Worm (Caenorhabditis elegans) whole organism, mixed stage, embryonic: ENCODE data around the gene islo-1.
A peak's percentile ranks its signal among the peaks of the same experiment; 100 is the strongest.

ENCODE experiments used
- M03D4.4 ChIP-seq: sonication (generic microtip); optimal IDR thresholded peaks from 2 replicates; lab custom pipeline; 2017; ENCODE audit warnings: mild to moderate bottlenecking, missing genetic modification characterization, missing compliant biosample characterization
- bed-3 ChIP-seq: fragments of 200-800 bp; sonication (Bioruptor generic); optimal IDR thresholded peaks from 3 replicates; lab custom pipeline; 2018; ENCODE audit warnings: mild to moderate bottlenecking, missing genetic modification characterization, moderate library complexity, missing compliant biosample characterization
- blmp-1 ChIP-seq: fragments of 150-350 bp; optimal IDR thresholded peaks from 2 replicates; lab custom pipeline; 2014; ENCODE audit warnings: missing biosample characterization, missing genetic modification characterization
- ceh-39 ChIP-seq: fragments of 150-350 bp; optimal IDR thresholded peaks from 2 replicates; lab custom pipeline; 2014; ENCODE audit warnings: missing biosample characterization, missing genetic modification characterization
- ceh-43 ChIP-seq: fragments of 200-800 bp; sonication (Bioruptor generic); optimal IDR thresholded peaks from 2 replicates; lab custom pipeline; 2018; ENCODE audit warnings: mild to moderate bottlenecking, missing genetic modification characterization, moderate library complexity, missing compliant biosample characterization
- ceh-83 ChIP-seq: fragments of 200-800 bp; sonication (Bioruptor generic); optimal IDR thresholded peaks from 2 replicates; lab custom pipeline; 2018; ENCODE audit warnings: mild to moderate bottlenecking, missing genetic modification characterization, missing compliant biosample characterization
- ces-1 ChIP-seq: fragments of 150-350 bp; optimal IDR thresholded peaks from 2 replicates; lab custom pipeline; 2014; ENCODE audit warnings: missing biosample characterization, missing genetic modification reagents, missing genetic modification characterization
- cnd-1 ChIP-seq: fragments of 200-800 bp; sonication (Bioruptor generic); optimal IDR thresholded peaks from 2 replicates; lab custom pipeline; 2018; ENCODE audit warnings: mild to moderate bottlenecking, missing genetic modification characterization, missing compliant biosample characterization
- drap-1 ChIP-seq: fragments of 200-800 bp; sonication (Bioruptor generic); optimal IDR thresholded peaks from 3 replicates; lab custom pipeline; 2018; ENCODE audit warnings: mild to moderate bottlenecking, missing genetic modification characterization, missing compliant biosample characterization
- elt-1 ChIP-seq: sonication (generic microtip); optimal IDR thresholded peaks from 2 replicates; lab custom pipeline; 2017; ENCODE audit warnings: missing genetic modification characterization, mild to moderate bottlenecking, missing compliant biosample characterization, antibody characterized with exemption, moderate library complexity, borderline replicate concordance; ENCODE audit not compliant: insufficient read depth
- elt-3 ChIP-seq: fragments of 150-350 bp; optimal IDR thresholded peaks from 2 replicates; lab custom pipeline; 2014; ENCODE audit warnings: missing biosample characterization, missing genetic modification characterization
- flh-1 ChIP-seq: fragments of 200-800 bp; sonication (Bioruptor generic); optimal IDR thresholded peaks from 2 replicates; lab custom pipeline; 2018; ENCODE audit warnings: mild to moderate bottlenecking, missing genetic modification characterization, moderate library complexity, missing compliant biosample characterization
- ham-2 ChIP-seq: fragments of 200-800 bp; sonication (Bioruptor generic); optimal IDR thresholded peaks from 2 replicates; lab custom pipeline; 2018; ENCODE audit warnings: mild to moderate bottlenecking, missing genetic modification characterization, missing compliant biosample characterization
- hlh-1 ChIP-seq: fragments of 150-350 bp; optimal IDR thresholded peaks from 2 replicates; lab custom pipeline; 2014; ENCODE audit warnings: missing biosample characterization, missing genetic modification reagents, missing genetic modification characterization
- lin-13 ChIP-seq: fragments of 150-350 bp; optimal IDR thresholded peaks from 2 replicates; lab custom pipeline; 2014; ENCODE audit warnings: missing biosample characterization, missing genetic modification characterization
- lin-32 ChIP-seq: fragments of 200-800 bp; sonication (Bioruptor generic); optimal IDR thresholded peaks from 2 replicates; lab custom pipeline; 2018; ENCODE audit warnings: mild to moderate bottlenecking, missing genetic modification characterization, missing compliant biosample characterization
- lsy-2 ChIP-seq: fragments of 150-350 bp; optimal IDR thresholded peaks from 2 replicates; lab custom pipeline; 2014; ENCODE audit warnings: missing biosample characterization, missing genetic modification characterization
- mab-5 ChIP-seq: fragments of 150-350 bp; optimal IDR thresholded peaks from 2 replicates; lab custom pipeline; 2014; ENCODE audit warnings: missing biosample characterization, missing genetic modification characterization
- mep-1 ChIP-seq: fragments of 150-350 bp; optimal IDR thresholded peaks from 2 replicates; lab custom pipeline; 2017; ENCODE audit warnings: missing biosample characterization, missing genetic modification reagents, missing genetic modification characterization, inconsistent platforms
- mls-2 ChIP-seq: sonication (generic microtip); optimal IDR thresholded peaks from 2 replicates; lab custom pipeline; 2016; ENCODE audit warnings: mild to moderate bottlenecking, missing genetic modification characterization, moderate library complexity, missing compliant biosample characterization
- nhr-12 ChIP-seq: fragments of 150-350 bp; optimal IDR thresholded peaks from 2 replicates; lab custom pipeline; 2014; ENCODE audit warnings: missing biosample characterization, missing genetic modification characterization
- nhr-2 ChIP-seq: fragments of 150-350 bp; optimal IDR thresholded peaks from 2 replicates; lab custom pipeline; 2014; ENCODE audit warnings: missing biosample characterization, missing genetic modification characterization
- nhr-237 ChIP-seq: fragments of 150-350 bp; optimal IDR thresholded peaks from 2 replicates; lab custom pipeline; 2014; ENCODE audit warnings: missing biosample characterization, missing genetic modification characterization
- nhr-28 ChIP-seq: fragments of 150-350 bp; optimal IDR thresholded peaks from 2 replicates; lab custom pipeline; 2014; ENCODE audit warnings: missing biosample characterization, missing genetic modification characterization
- nhr-76 ChIP-seq: sonication (generic microtip); optimal IDR thresholded peaks from 2 replicates; lab custom pipeline; 2017; ENCODE audit warnings: missing biosample characterization, missing genetic modification characterization
- pha-4 ChIP-seq: fragments of 150-350 bp; optimal IDR thresholded peaks from 2 replicates; lab custom pipeline; 2018; ENCODE audit warnings: missing biosample characterization, missing genetic modification reagents, missing genetic modification characterization
- sem-2 ChIP-seq: fragments of 200-800 bp; sonication (Bioruptor generic); optimal IDR thresholded peaks from 2 replicates; lab custom pipeline; 2018; ENCODE audit warnings: mild to moderate bottlenecking, missing genetic modification characterization, missing compliant biosample characterization
- snpc-4 ChIP-seq: fragments of 150-350 bp; optimal IDR thresholded peaks from 2 replicates; lab custom pipeline; 2014; ENCODE audit warnings: missing biosample characterization, missing genetic modification characterization
- sptf-1 ChIP-seq: sonication (generic microtip); optimal IDR thresholded peaks from 2 replicates; lab custom pipeline; 2017; ENCODE audit warnings: mild to moderate bottlenecking, missing genetic modification characterization, moderate library complexity, missing compliant biosample characterization
- tbx-8 ChIP-seq: fragments of 200-800 bp; sonication (Bioruptor generic); optimal IDR thresholded peaks from 2 replicates; lab custom pipeline; 2018; ENCODE audit warnings: mild to moderate bottlenecking, missing genetic modification characterization, moderate library complexity, missing compliant biosample characterization
- unc-120 ChIP-seq: sonication (generic microtip); optimal IDR thresholded peaks from 2 replicates; lab custom pipeline; 2017; ENCODE audit warnings: missing genetic modification characterization, missing compliant biosample characterization; ENCODE audit not compliant: poor library complexity, severe bottlenecking
- unc-39 ChIP-seq: fragments of 150-350 bp; optimal IDR thresholded peaks from 2 replicates; lab custom pipeline; 2014; ENCODE audit warnings: missing biosample characterization, missing genetic modification characterization
- unc-62 ChIP-seq: fragments of 150-350 bp; optimal IDR thresholded peaks from 2 replicates; lab custom pipeline; 2014; ENCODE audit warnings: missing biosample characterization, missing genetic modification reagents, missing genetic modification characterization
- zip-8 ChIP-seq: fragments of 150-350 bp; optimal IDR thresholded peaks from 2 replicates; lab custom pipeline; 2014; ENCODE audit warnings: missing biosample characterization, missing genetic modification characterization
- ztf-11 ChIP-seq: fragments of 150-350 bp; optimal IDR thresholded peaks from 2 replicates; lab custom pipeline; 2014; ENCODE audit warnings: missing biosample characterization, missing genetic modification characterization

The islo-1 gene

DNA sequence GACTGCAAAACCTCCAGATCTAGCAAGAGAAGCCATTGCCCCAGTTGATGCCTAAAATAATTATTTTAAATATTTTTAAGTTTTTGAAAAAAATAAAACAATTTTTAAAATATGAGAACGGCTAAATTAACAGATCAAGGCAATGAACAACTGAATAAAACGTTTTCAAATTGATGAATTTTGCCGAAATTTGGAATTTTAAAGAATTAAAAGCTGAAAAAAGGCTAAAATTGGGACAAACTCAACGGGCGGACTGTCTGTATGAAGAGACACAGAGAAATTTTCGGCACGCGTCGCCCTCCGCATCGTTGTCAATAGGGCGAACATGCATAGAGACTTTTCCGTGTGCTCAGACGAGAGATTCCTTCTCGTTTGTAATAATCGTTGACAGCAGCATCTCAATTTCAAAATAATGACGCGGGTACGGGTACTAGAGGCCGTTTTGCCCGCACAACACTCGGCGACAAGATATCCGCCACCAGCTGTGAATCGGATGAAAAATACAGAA, at the start of gene islo-1, which contains the start of gene isp-1:
Gene islo-1 (plus strand): TSS at position 385 of the 508 bp plus-strand sequence.
Gene isp-1 (minus strand): TSS at position 51 of the 508 bp plus-strand sequence.
- TF ChIP-seq snpc-4 (tag; lab: Kevin White, UChicago): no peak
- no peak for TF ChIP-seq sem-2
- TF ChIP-seq mab-5: no peak
- no peak for TF ChIP-seq nhr-2 (tag; lab: Kevin White, UChicago)
- TF ChIP-seq drap-1 (GFP tag; lab: Kevin White, UChicago): no peak
- peak; percentile 37 for TF ChIP-seq ceh-39 (tag; lab: Kevin White, UChicago)
- no peak for TF ChIP-seq ham-2 (GFP tag; lab: Kevin White, UChicago)
- TF ChIP-seq zip-8 (tag; lab: Kevin White, UChicago): no peak
- TF ChIP-seq lsy-2 (tag; lab: Kevin White, UChicago): peak; percentile 42
- TF ChIP-seq bed-3 (GFP tag; lab: Kevin White, UChicago): no peak
- no peak for TF ChIP-seq ztf-11 (tag; lab: Kevin White, UChicago)
- TF ChIP-seq ceh-83 (GFP tag; lab: Kevin White, UChicago): no peak
- no peak for TF ChIP-seq M03D4.4 (tag; lab: Kevin White, UChicago)
- TF ChIP-seq ces-1: peak; percentile 11
- TF ChIP-seq mep-1 (tag; lab: Kevin White, UChicago): peak; percentile 77
- TF ChIP-seq blmp-1 (tag; lab: Kevin White, UChicago): no peak
- no peak for TF ChIP-seq flh-1
- no peak for TF ChIP-seq nhr-12
- TF ChIP-seq elt-1 (tag; lab: Kevin White, UChicago): no peak
- TF ChIP-seq mls-2 (tag; lab: Kevin White, UChicago): no peak
- TF ChIP-seq tbx-8 (GFP tag; lab: Kevin White, UChicago): no peak
- TF ChIP-seq hlh-1 (tag; lab: Kevin White, UChicago): peak; percentile 47
- peak; percentile 42 for TF ChIP-seq unc-120
- peak; percentile 18 for TF ChIP-seq lin-13 (tag; lab: Kevin White, UChicago)
- no peak for TF ChIP-seq ceh-43 (GFP tag; lab: Kevin White, UChicago)
- no peak for TF ChIP-seq nhr-28 (tag; lab: Kevin White, UChicago)
- TF ChIP-seq cnd-1 (tag; lab: Kevin White, UChicago): peak; percentile 28
- no peak for TF ChIP-seq nhr-76 (tag; lab: Kevin White, UChicago)
- no peak for TF ChIP-seq lin-32 (GFP tag; lab: Kevin White, UChicago)
- no peak for TF ChIP-seq unc-39 (tag; lab: Kevin White, UChicago)
- peak; percentile 38 for TF ChIP-seq unc-62 (GFP tag; lab: Kevin White, UChicago)
- TF ChIP-seq elt-3 (tag; lab: Kevin White, UChicago): no peak
- no peak for TF ChIP-seq nhr-237 (tag; lab: Kevin White, UChicago)
- TF ChIP-seq pha-4 (tag; lab: Kevin White, UChicago): peak; percentile 73
- TF ChIP-seq sptf-1 (tag; lab: Kevin White, UChicago): no peak

DNA sequence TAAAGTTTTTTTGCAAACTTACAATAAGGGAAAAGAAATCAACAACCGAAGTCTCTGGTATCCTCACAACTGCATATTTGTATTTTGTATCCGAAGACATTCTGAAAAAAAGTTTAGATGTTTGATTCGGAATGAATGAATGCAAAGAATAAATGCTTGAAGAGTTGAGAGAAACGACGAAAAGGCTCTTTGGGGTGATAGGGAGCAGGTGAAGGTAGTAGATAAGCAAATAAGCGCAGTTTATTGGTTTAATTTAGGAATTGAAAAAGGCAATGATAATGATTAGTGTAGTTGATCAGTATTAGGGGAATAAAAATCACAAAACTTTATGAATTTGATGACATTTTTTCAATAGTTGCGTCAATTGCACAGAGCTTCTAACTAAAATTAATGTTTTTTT, 49.6 kb upstream of the islo-1 start, which contains the start of gene nsy-7:
Gene nsy-7 (minus strand): TSS at position 101 of the 400 bp plus-strand sequence.
- TF ChIP-seq lin-32 (GFP tag; lab: Kevin White, UChicago): no peak
- TF ChIP-seq cnd-1 (tag; lab: Kevin White, UChicago): no peak
- no peak for TF ChIP-seq ceh-83 (GFP tag; lab: Kevin White, UChicago)
- no peak for TF ChIP-seq unc-62 (GFP tag; lab: Kevin White, UChicago)
- TF ChIP-seq elt-1 (tag; lab: Kevin White, UChicago): no peak

DNA sequence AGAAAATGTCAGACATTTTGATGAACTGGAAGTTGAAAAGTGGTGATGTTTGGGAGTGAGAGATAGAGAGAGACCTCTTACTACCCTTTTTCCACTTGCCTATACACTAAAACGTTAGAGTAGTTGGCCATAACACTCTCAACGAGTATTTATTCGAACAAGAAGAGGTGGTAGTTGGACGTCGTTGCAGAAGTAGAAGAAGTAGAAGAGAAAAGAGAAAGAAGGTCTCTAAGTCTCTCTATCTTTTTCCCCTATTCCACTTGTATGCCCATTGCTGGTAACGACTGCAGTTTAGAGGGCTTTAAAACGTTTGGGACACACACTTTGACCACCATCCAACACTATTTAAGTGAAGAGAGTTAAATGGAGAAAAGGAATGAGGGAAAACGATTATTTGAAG, 44.6 kb upstream of the islo-1 start:
- TF ChIP-seq hlh-1 (tag; lab: Kevin White, UChicago) (no peak), elt-3 (tag; lab: Kevin White, UChicago) (no peak), drap-1 (GFP tag; lab: Kevin White, UChicago) (no peak), nhr-2 (tag; lab: Kevin White, UChicago) (no peak), tbx-8 (GFP tag; lab: Kevin White, UChicago) (no peak), M03D4.4 (tag; lab: Kevin White, UChicago) (no peak), flh-1 (no peak)
- TF ChIP-seq, all 35 proteins: peak for 0
